Worm (Caenorhabditis elegans) whole organism, L4/young adult: ENCODE data around the gene nstp-8.

Experiments used
- W03F9.2 ChIP-seq: fragments of 150-350 bp; optimal IDR thresholded peaks from 2 replicates; lab custom pipeline; 2014; ENCODE audit warnings: missing biosample characterization, missing genetic modification characterization
- dao-5 ChIP-seq: sonication (generic microtip); optimal IDR thresholded peaks from 2 replicates; lab custom pipeline; 2016; ENCODE audit warnings: missing genotype, missing genetic modification characterization, moderate library complexity, missing compliant biosample characterization
- him-1 ChIP-seq: sonication (generic microtip); optimal IDR thresholded peaks from 2 replicates; lab custom pipeline; 2016; ENCODE audit warnings: missing genotype, missing genetic modification reagents, missing genetic modification characterization, missing compliant biosample characterization

DNA sequence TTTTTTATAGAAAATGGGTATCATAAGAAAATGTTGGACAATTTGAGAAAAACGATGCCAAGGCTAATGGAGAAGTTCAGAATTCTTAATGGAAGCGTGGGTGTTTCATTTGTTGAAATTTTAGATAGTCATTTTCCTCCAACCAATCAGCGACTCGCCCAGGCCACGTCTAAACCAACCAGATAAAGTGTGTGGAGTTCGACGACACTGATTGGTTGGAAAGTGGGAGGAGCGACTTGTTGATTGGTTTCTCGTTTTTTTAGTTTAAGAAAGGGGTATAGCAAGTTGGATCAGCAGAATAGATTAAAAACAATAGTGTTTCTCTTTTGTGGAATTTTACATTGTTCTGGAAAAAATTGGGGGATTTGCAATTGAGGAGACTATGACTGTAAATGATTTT lies 7.9 kb upstream of the nstp-8 start:
- TF ChIP-seq him-1 (tag; lab: Kevin White, UChicago) (no peak), W03F9.2 (no peak), dao-5 (tag; lab: Kevin White, UChicago) (no peak)
